Fruit fly (Drosophila melanogaster) whole organism, pupa: ENCODE data around the gene CG31111.

ENCODE experiments used
- CG10348 ChIP-seq: fragments of 200-800 bp; sonication (Bioruptor generic); IDR thresholded peaks from 2 replicates; pipeline ENCODE4 v1.3.6; 2022; ENCODE audit warnings: missing biosample characterization, missing genetic modification characterization
- CG12605 ChIP-seq: fragments of 200-800 bp; sonication (Bioruptor generic); IDR thresholded peaks from 2 replicates; pipeline ENCODE4 v1.3.6; 2022; ENCODE audit warnings: missing biosample characterization, missing genetic modification characterization
- CG13204 ChIP-seq: fragments of 200-800 bp; sonication (Bioruptor generic); optimal IDR thresholded peaks from 2 replicates; lab custom pipeline; 2018; ENCODE audit warnings: missing biosample characterization, mild to moderate bottlenecking, missing genetic modification characterization, moderate library complexity
- CG14655 ChIP-seq: fragments of 200-800 bp; sonication (Bioruptor generic); optimal IDR thresholded peaks from 3 replicates; lab custom pipeline; 2017; ENCODE audit warnings: mild to moderate bottlenecking, missing biosample characterization, missing genetic modification reagents, missing genetic modification characterization
- CG17806 ChIP-seq: fragments of 200-800 bp; sonication (Bioruptor generic); optimal IDR thresholded peaks from 2 replicates; lab custom pipeline; 2018; ENCODE audit warnings: missing biosample characterization, mild to moderate bottlenecking, missing genetic modification characterization, moderate library complexity
- CG34367 ChIP-seq: fragments of 200-800 bp; sonication (Bioruptor generic); optimal IDR thresholded peaks from 2 replicates; lab custom pipeline; 2018; ENCODE audit warnings: missing biosample characterization, mild to moderate bottlenecking, missing genetic modification characterization
- CG4496 ChIP-seq: fragments of 200-800 bp; sonication (Bioruptor generic); IDR thresholded peaks from 3 replicates; pipeline ENCODE4 v1.3.6; 2022; ENCODE audit warnings: missing biosample characterization, missing genetic modification characterization
- CG8301 ChIP-seq: fragments of 200-800 bp; sonication (Bioruptor generic); optimal IDR thresholded peaks from 2 replicates; lab custom pipeline; 2018; ENCODE audit warnings: missing biosample characterization, mild to moderate bottlenecking, missing genetic modification characterization
- CG9948 ChIP-seq: fragments of 200-800 bp; sonication (Bioruptor generic); optimal IDR thresholded peaks from 2 replicates; lab custom pipeline; 2018; ENCODE audit warnings: missing biosample characterization, mild to moderate bottlenecking, missing genetic modification characterization, moderate library complexity
- EcR ChIP-seq: fragments of 200-800 bp; sonication (Bioruptor generic); optimal IDR thresholded peaks from 3 replicates; lab custom pipeline; 2019; ENCODE audit warnings: missing biosample characterization, missing genetic modification characterization, mild to moderate bottlenecking, moderate library complexity, missing genetic modification reagents
- Ets98B ChIP-seq: fragments of 200-800 bp; sonication (Bioruptor generic); IDR thresholded peaks from 2 replicates; pipeline ENCODE4 v1.3.6; 2022; ENCODE audit warnings: missing biosample characterization, missing genetic modification characterization
- Pif1B ChIP-seq: fragments of 200-800 bp; sonication (Bioruptor generic); optimal IDR thresholded peaks from 3 replicates; lab custom pipeline; 2016; ENCODE audit warnings: missing biosample characterization, missing genetic modification characterization
- fd96Ca ChIP-seq: fragments of 200-800 bp; sonication (Bioruptor generic); IDR thresholded peaks from 3 replicates; pipeline ENCODE4 v1.3.6; 2022; ENCODE audit warnings: missing biosample characterization, missing genetic modification characterization
- gl ChIP-seq: fragments of 200-800 bp; sonication (Bioruptor generic); optimal IDR thresholded peaks from 2 replicates; lab custom pipeline; 2018; ENCODE audit warnings: missing biosample characterization, mild to moderate bottlenecking, missing genetic modification characterization

DNA sequence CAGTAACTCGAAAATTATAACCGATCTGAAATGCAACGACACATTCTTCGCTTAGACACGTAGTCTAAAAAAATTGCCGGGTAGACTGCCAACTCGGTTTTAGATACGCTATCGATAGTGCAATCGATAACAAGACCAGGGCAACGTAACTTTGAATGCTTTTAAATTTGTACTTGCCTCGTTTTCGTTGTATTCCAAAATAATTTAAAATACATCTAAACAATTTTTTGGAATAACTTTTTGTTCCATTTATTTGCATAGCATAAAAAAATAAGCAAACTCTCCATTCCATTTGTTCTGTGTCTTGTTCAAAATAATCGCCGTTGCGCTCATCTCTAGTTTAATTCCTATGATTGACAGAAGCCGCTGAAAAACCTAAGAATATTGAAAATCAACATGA lies 13.6 kb upstream of the CG31111 start, which contains the start of the genes Stt3B and CG11839:
- no peak; the same call in 2 of the 3 replicates for TF ChIP-seq CG4496 (GFP tag; lab: Robert Waterston, UW)
- no peak for TF ChIP-seq EcR (GFP tag; lab: Kevin White, UChicago)
- TF ChIP-seq CG13204: no peak
- TF ChIP-seq CG14655 (GFP tag; lab: Kevin White, UChicago): no peak
- TF ChIP-seq CG34367 (tag; lab: Kevin White, UChicago): no peak
- TF ChIP-seq CG9948: no peak
- no peak for TF ChIP-seq CG8301
- TF ChIP-seq CG17806 (tag; lab: Kevin White, UChicago): peak; percentile 28
- no peak for TF ChIP-seq gl (tag; lab: Kevin White, UChicago)
- no peak for TF ChIP-seq Pif1B (GFP tag; lab: Kevin White, UChicago)
- no peak for TF ChIP-seq Ets98B (GFP tag; lab: Robert Waterston, UW)
- no peak for TF ChIP-seq fd96Ca (GFP tag; lab: Robert Waterston, UW)
- TF ChIP-seq CG12605 (GFP tag; lab: Robert Waterston, UW): no peak
- TF ChIP-seq CG10348 (GFP tag; lab: Robert Waterston, UW): no peak
